Worm (Caenorhabditis elegans) whole organism, midembryonic: ENCODE data around the gene nhr-117.

Experiments
- T22C8.4 ChIP-seq: fragments of 200-800 bp; sonication (Bioruptor generic); IDR thresholded peaks from 2 replicates; pipeline ENCODE4 v1.3.6; 2022; ENCODE audit warnings: missing genetic modification characterization, missing compliant biosample characterization
- cog-1 ChIP-seq: sonication (generic microtip); optimal IDR thresholded peaks from 2 replicates; lab custom pipeline; 2016; ENCODE audit warnings: missing genetic modification characterization, missing compliant biosample characterization
- flt-1 ChIP-seq: fragments of 200-800 bp; sonication (Bioruptor generic); IDR thresholded peaks from 2 replicates; pipeline ENCODE4 v1.3.6; 2022; ENCODE audit warnings: missing genetic modification characterization, missing compliant biosample characterization
- klf-2 ChIP-seq: fragments of 200-800 bp; sonication (Bioruptor generic); conservative IDR thresholded peaks from 2 replicates; pipeline ENCODE4 v1.3.6; 2022; ENCODE audit warnings: missing genetic modification reagents, missing genetic modification characterization, missing compliant biosample characterization
- med-1 ChIP-seq: sonication (generic microtip); optimal IDR thresholded peaks from 2 replicates; lab custom pipeline; 2017; ENCODE audit warnings: missing genetic modification characterization, mild to moderate bottlenecking, missing compliant biosample characterization, antibody characterized with exemption, missing genetic modification reagents; ENCODE audit not compliant: insufficient read depth
- ref-1 ChIP-seq: fragments of 200-800 bp; sonication (Bioruptor generic); conservative IDR thresholded peaks from 2 replicates; pipeline ENCODE4 v1.3.6; 2022; ENCODE audit warnings: missing genetic modification reagents, missing genetic modification characterization, missing compliant biosample characterization
- tab-1 ChIP-seq: fragments of 200-800 bp; sonication (Bioruptor generic); IDR thresholded peaks from 2 replicates; pipeline ENCODE4 v1.3.6; 2022; ENCODE audit warnings: missing genetic modification characterization, missing compliant biosample characterization
- ztf-23 ChIP-seq: fragments of 200-800 bp; sonication (Bioruptor generic); IDR thresholded peaks from 2 replicates; pipeline ENCODE4 v1.3.6; 2022; ENCODE audit warnings: missing genetic modification reagents, missing genetic modification characterization, missing compliant biosample characterization
- ztf-29 ChIP-seq: fragments of 200-800 bp; sonication (Bioruptor generic); IDR thresholded peaks from 2 replicates; pipeline ENCODE4 v1.3.6; 2022; ENCODE audit warnings: missing genetic modification reagents, missing genetic modification characterization, missing compliant biosample characterization

Gene nhr-117

ce11 chrV:1593799-1594420, 27.4 kb downstream of the nhr-117 start, which contains the start of gene F16B4.4:
TSS of gene F16B4.4 (plus strand) at chrV:1594019.
- TF ChIP-seq flt-1 (GFP tag; lab: Robert Waterston, UW) (no peak), ztf-23 (GFP tag; lab: Robert Waterston, UW) (no peak), ztf-29 (GFP tag; lab: Robert Waterston, UW) (no peak), T22C8.4 (no peak), cog-1 (no peak), tab-1 (GFP tag; lab: Robert Waterston, UW) (no peak), klf-2 (no peak), med-1 (GFP tag; lab: Kevin White, UChicago) (no peak), ref-1 (GFP tag; lab: Robert Waterston, UW) (no peak)

DNA sequence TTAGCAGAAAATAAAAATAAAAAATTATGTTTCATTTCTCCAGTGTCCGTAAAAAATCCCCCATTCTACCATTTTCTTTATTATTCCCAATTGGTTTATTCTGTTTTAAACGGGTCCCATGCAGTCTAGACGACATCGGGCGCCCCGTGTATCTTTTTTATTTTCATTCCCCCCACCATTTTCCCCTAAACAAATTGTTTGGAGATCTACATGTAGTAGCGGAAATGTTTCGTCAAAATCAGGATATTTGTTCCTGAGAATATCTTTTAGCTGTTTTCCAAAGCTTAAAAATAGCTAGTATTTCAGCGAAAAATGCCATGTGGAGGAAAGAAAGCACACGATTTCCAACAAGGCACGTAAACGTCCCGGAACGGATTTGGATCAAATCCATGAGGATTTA, 33.2 kb downstream of the nhr-117 start, which contains the start of gene F16B4.5:
F16B4.5 (plus strand) TSS at position 301 of the 400 bp plus-strand sequence.
- TF ChIP-seq med-1 (GFP tag; lab: Kevin White, UChicago) (no peak), cog-1 (no peak), ref-1 (GFP tag; lab: Robert Waterston, UW) (no peak), ztf-23 (GFP tag; lab: Robert Waterston, UW) (no peak), flt-1 (GFP tag; lab: Robert Waterston, UW) (no peak), tab-1 (GFP tag; lab: Robert Waterston, UW) (no peak), klf-2 (no peak), ztf-29 (GFP tag; lab: Robert Waterston, UW) (no peak), T22C8.4 (no peak)

DNA sequence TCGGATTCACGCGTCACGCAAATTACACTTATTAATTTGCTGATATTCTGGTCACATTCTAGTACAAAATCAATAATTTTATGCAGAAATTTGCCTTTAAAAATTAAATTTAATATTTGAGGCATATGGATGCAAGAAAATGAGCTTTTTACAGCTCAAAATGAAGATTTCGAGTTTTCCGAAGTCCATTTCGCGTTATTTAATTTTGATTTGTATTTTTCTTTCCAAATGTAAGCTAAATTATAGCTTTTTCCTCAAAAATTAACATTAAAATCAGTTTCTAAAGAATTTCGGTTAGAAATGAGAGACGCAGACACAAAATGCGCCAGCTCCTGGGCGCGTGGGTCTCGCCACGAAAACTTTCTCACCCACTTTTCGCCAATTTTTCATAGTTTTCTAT, 34.4 kb downstream of the nhr-117 start, which contains the start of gene F16B4.6:
F16B4.6 (plus strand) TSS at position 301 of the 400 bp plus-strand sequence.
- TF ChIP-seq cog-1, result no peak
- no peak for TF ChIP-seq flt-1 (GFP tag; lab: Robert Waterston, UW)
- TF ChIP-seq T22C8.4, result no peak
- TF ChIP-seq ref-1 (GFP tag; lab: Robert Waterston, UW), result no peak
- no peak for TF ChIP-seq ztf-29 (GFP tag; lab: Robert Waterston, UW)
- no peak for TF ChIP-seq tab-1 (GFP tag; lab: Robert Waterston, UW)
- TF ChIP-seq ztf-23 (GFP tag; lab: Robert Waterston, UW), result no peak
- TF ChIP-seq med-1 (GFP tag; lab: Kevin White, UChicago), result no peak
- TF ChIP-seq klf-2, result no peak

- no peak for TF ChIP-seq cog-1
These were observed 35.9 kb downstream of the nhr-117 start, which contains the start of gene F16B4.7 for ce11 chrV:1585411-1585810. TSS of gene F16B4.7 (plus strand) at chrV:1585711.

ce11 chrV:1583242-1583641, 38.1 kb downstream of the nhr-117 start:
- TF ChIP-seq T22C8.4 (no peak), med-1 (GFP tag; lab: Kevin White, UChicago) (no peak), ztf-23 (GFP tag; lab: Robert Waterston, UW) (0 out of 2 replicates have a peak, but pooled peaks have one; percentile 22), klf-2 (no peak)

DNA sequence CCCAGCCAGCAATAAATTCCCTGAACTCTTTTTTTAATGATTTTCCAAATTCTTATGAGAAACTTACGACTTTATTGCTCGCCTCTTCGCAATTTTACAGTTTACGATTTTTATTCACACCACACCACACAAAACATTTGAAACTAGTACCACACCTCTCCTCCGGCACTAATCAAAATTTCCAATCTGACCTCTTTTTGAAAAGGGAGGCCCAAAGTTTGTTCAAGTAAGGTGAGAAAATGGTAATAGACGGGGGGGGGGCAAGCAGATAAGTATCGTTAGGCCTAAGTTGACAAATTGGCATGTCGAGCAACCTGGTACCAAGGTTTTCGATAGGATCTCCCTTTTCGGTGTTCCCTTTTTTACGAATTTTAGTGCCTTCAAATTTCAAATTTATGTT, 41.5 kb downstream of the nhr-117 start:
- TF ChIP-seq ref-1 (GFP tag; lab: Robert Waterston, UW), result no peak
- TF ChIP-seq klf-2, result no peak
- TF ChIP-seq ztf-29 (GFP tag; lab: Robert Waterston, UW), result no peak
- no peak for TF ChIP-seq flt-1 (GFP tag; lab: Robert Waterston, UW)
- TF ChIP-seq cog-1, result no peak

DNA sequence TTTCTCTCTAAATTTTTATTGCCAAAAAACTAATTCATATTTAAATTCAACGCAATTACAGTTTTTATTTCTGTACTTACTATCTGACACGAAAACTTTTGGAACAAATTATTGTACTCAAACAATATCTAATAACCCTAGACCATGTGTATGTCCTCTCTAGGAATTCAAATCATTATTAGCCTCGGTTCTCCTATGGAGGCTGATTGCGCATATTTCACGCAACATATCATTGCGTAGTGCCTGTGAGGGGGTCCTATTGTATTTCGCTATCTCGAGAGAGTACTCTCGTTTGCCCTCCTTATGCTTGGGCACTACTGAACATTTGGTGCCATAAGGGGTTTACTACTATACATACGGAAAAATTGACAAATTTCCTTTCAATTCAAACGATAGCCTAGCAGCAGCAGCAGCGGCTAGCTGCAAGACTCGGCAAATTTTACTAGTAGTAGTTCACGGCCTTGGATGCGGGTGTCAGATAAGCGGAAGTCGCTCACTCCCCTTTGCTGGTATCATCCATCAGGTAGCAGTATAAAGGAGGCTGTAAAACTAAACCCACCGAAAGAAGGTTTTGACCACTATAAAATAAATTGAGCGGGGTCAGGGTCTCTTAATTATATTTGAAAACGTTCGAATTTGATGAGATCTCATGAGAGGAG, 42.6 kb downstream of the nhr-117 start:
- TF ChIP-seq ztf-29 (GFP tag; lab: Robert Waterston, UW) (no peak), klf-2 (no peak), ztf-23 (GFP tag; lab: Robert Waterston, UW) (no peak), flt-1 (GFP tag; lab: Robert Waterston, UW) (no peak), cog-1 (no peak)

DNA sequence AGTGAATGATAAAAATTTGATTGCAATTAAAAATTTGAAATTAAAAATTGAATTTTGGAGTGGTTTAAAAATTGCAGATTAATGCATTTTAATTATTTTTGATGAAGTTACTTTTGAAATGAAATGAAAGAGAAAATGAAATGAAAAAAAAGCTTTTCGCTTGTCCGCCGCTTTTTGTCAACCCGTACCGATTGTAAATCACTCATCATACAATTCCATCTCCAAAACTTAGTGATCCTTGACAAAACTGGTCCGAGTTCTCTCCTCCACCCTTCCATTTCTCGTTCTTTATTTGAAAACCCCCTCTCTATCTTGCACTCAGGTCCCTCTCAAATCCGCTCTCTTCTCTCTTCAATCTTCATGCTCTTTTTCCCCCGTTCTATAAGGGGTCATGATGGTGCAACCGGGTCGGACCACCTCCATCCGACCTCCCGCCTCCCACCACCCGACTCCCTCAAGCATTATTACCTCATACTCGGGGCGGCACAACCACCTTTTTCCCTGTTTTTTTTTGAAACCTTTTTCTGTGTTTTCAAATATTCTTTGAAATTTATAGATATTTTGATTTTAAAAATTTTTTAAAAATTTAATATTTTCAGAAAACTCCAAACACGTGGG, 44.1 kb downstream of the nhr-117 start:
- TF ChIP-seq tab-1 (GFP tag; lab: Robert Waterston, UW), result no peak
- 0 out of 2 replicates have a peak, but pooled peaks have one; percentile 37 for TF ChIP-seq ztf-29 (GFP tag; lab: Robert Waterston, UW)
- TF ChIP-seq flt-1 (GFP tag; lab: Robert Waterston, UW), result peak; percentile 51; the same call in 1 of the 2 replicates
- TF ChIP-seq ztf-23 (GFP tag; lab: Robert Waterston, UW), result peak; percentile 59; the same call in 1 of the 2 replicates
- no peak for TF ChIP-seq ref-1 (GFP tag; lab: Robert Waterston, UW)
- no peak for TF ChIP-seq med-1 (GFP tag; lab: Kevin White, UChicago)
- no peak for TF ChIP-seq T22C8.4

ce11 chrV:1575493-1576084, 45.7 kb downstream of the nhr-117 start:
- TF ChIP-seq cog-1, result no peak
- TF ChIP-seq flt-1 (GFP tag; lab: Robert Waterston, UW), result peak; percentile 34; the same call in 1 of the 2 replicates
- no peak for TF ChIP-seq med-1 (GFP tag; lab: Kevin White, UChicago)
- TF ChIP-seq ref-1 (GFP tag; lab: Robert Waterston, UW), result no peak
- TF ChIP-seq klf-2, result no peak
- 0 out of 2 replicates have a peak, but pooled peaks have one; percentile 18 for TF ChIP-seq ztf-23 (GFP tag; lab: Robert Waterston, UW)
- no peak for TF ChIP-seq T22C8.4
- no peak for TF ChIP-seq ztf-29 (GFP tag; lab: Robert Waterston, UW)
- TF ChIP-seq tab-1 (GFP tag; lab: Robert Waterston, UW), result no peak
